Fruit fly (Drosophila melanogaster): Measurements from ENCODE around the gene CG9920.

- TF ChIP-seq CTCF (optimal IDR thresholded peaks at IDR 0.05): no peak
- TF ChIP-seq CG8478 (optimal IDR thresholded peaks at IDR 0.05): no peak
Observed at dm6 chr3R:14081526-14081925, 16.4 kb downstream of the CG9920 start.
